Fruit fly (Drosophila melanogaster) whole organism, embryonic: ENCODE measurements around the gene Pcif1.

Experiments
- Abd-B ChIP-seq: fragments of 200-800 bp; sonication (Bioruptor generic); optimal IDR thresholded peaks from 2 replicates; lab custom pipeline; 2018; ENCODE audit warnings: missing biosample characterization, mild to moderate bottlenecking, missing genetic modification characterization, moderate library complexity
- CG11695 ChIP-seq: fragments of 200-800 bp; sonication (Bioruptor generic); IDR thresholded peaks from 3 replicates; pipeline ENCODE4 v1.3.6; 2022; ENCODE audit warnings: missing biosample characterization, missing genetic modification characterization
- CG12071 ChIP-seq: fragments of 200-800 bp; sonication (Bioruptor generic); optimal IDR thresholded peaks from 3 replicates; lab custom pipeline; 2018; ENCODE audit warnings: missing biosample characterization, mild to moderate bottlenecking, missing genetic modification characterization
- CG1647 ChIP-seq: fragments of 200-800 bp; sonication (Bioruptor generic); optimal IDR thresholded peaks from 3 replicates; lab custom pipeline; 2016; ENCODE audit warnings: missing biosample characterization, missing genetic modification characterization
- CG16779 ChIP-seq: fragments of 200-800 bp; sonication (Bioruptor generic); IDR thresholded peaks from 2 replicates; pipeline ENCODE4 v1.3.6; 2022; ENCODE audit warnings: missing biosample characterization, missing genetic modification characterization
- CG17361 ChIP-seq: fragments of 200-800 bp; sonication (Bioruptor generic); IDR thresholded peaks from 3 replicates; pipeline ENCODE4 v1.3.6; 2022; ENCODE audit warnings: missing biosample characterization, missing genetic modification characterization
- CG17802 ChIP-seq: fragments of 200-800 bp; sonication (Bioruptor generic); optimal IDR thresholded peaks from 2 replicates; lab custom pipeline; 2018; ENCODE audit warnings: missing biosample characterization, mild to moderate bottlenecking, missing genetic modification characterization, moderate library complexity
- CG2129 ChIP-seq: fragments of 200-800 bp; sonication (Bioruptor generic); IDR thresholded peaks from 2 replicates; pipeline ENCODE4 v1.3.6; 2022; ENCODE audit warnings: missing biosample characterization, missing genetic modification characterization; ENCODE audit not compliant: partially characterized antibody
- CG2202 ChIP-seq: fragments of 200-800 bp; sonication (Bioruptor generic); optimal IDR thresholded peaks from 2 replicates; lab custom pipeline; 2018; ENCODE audit warnings: missing biosample characterization, mild to moderate bottlenecking, missing genetic modification characterization
- CG2712 ChIP-seq: fragments of 200-800 bp; optimal IDR thresholded peaks from 3 replicates; lab custom pipeline; 2019; ENCODE audit warnings: missing biosample characterization, mild to moderate bottlenecking, missing genetic modification characterization, moderate library complexity
- CG4730 ChIP-seq: fragments of 200-800 bp; sonication (Bioruptor generic); IDR thresholded peaks from 2 replicates; pipeline ENCODE4 v1.3.6; 2022; ENCODE audit warnings: missing biosample characterization, missing genetic modification characterization
- CG6175 ChIP-seq: fragments of 200-800 bp; sonication (Bioruptor generic); IDR thresholded peaks from 3 replicates; pipeline ENCODE4 v1.3.6; 2022; ENCODE audit warnings: missing biosample characterization, missing genetic modification characterization
- CG7271 ChIP-seq: fragments of 200-800 bp; sonication (Bioruptor generic); optimal IDR thresholded peaks from 2 replicates; lab custom pipeline; 2018; ENCODE audit warnings: missing biosample characterization, mild to moderate bottlenecking, missing genetic modification characterization, moderate library complexity
- CG7745 ChIP-seq: fragments of 200-800 bp; sonication (Bioruptor generic); optimal IDR thresholded peaks from 2 replicates; lab custom pipeline; 2018; ENCODE audit warnings: missing biosample characterization, mild to moderate bottlenecking, missing genetic modification characterization, moderate library complexity
- CG7928 ChIP-seq: fragments of 200-800 bp; sonication (Bioruptor generic); optimal IDR thresholded peaks from 2 replicates; lab custom pipeline; 2017; ENCODE audit warnings: missing biosample characterization, mild to moderate bottlenecking, missing genetic modification characterization
- CG9876 ChIP-seq: fragments of 200-800 bp; sonication (Bioruptor generic); optimal IDR thresholded peaks from 2 replicates; lab custom pipeline; 2016; ENCODE audit warnings: missing biosample characterization, missing genetic modification characterization
- CHES-1-like ChIP-seq: fragments of 200-800 bp; sonication (Bioruptor generic); optimal IDR thresholded peaks from 2 replicates; lab custom pipeline; 2016; ENCODE audit warnings: missing biosample characterization, missing genetic modification characterization
- D ChIP-seq, 2 experiments: fragments of 200-800 bp in 1 of 2; fragments of >200 bp in 1 of 2; sonication (Bioruptor generic) in 1 of 2; optimal IDR thresholded peaks; 2 replicates in 1 of 2; 3 replicates in 1 of 2; lab custom pipeline; 2017; ENCODE audit warnings: mild to moderate bottlenecking in 1 of 2, missing biosample characterization in 1 of 2, missing genetic modification characterization in 1 of 2, missing genetic modification reagents in 1 of 2
- Drgx ChIP-seq: fragments of 200-800 bp; sonication (Bioruptor generic); IDR thresholded peaks from 2 replicates; pipeline ENCODE4 v1.3.6; 2022; ENCODE audit warnings: missing biosample characterization, missing genetic modification characterization
- H15 ChIP-seq: fragments of 200-800 bp; sonication (Bioruptor generic); IDR thresholded peaks from 3 replicates; pipeline ENCODE4 v1.3.6; 2022; ENCODE audit warnings: missing biosample characterization, missing genetic modification characterization
- Lhr ChIP-seq: fragments of 200-800 bp; sonication (Bioruptor generic); optimal IDR thresholded peaks from 3 replicates; lab custom pipeline; 2017; ENCODE audit warnings: mild to moderate bottlenecking, missing biosample characterization, missing genetic modification reagents, missing genetic modification characterization
- MTF-1 ChIP-seq: fragments of 200-800 bp; sonication (Bioruptor generic); optimal IDR thresholded peaks from 2 replicates; lab custom pipeline; 2018; ENCODE audit warnings: missing biosample characterization, mild to moderate bottlenecking, missing genetic modification characterization, borderline replicate concordance
- Pdp1 ChIP-seq, 2 experiments: fragments of 200-800 bp; sonication (Bioruptor generic); optimal IDR thresholded peaks; 3 replicates each; lab custom pipeline; 2016; ENCODE audit warnings: missing biosample characterization in 2 of 2, missing genetic modification characterization in 2 of 2, mild to moderate bottlenecking in 1 of 2, moderate library complexity in 1 of 2
- Sox102F ChIP-seq: fragments of 200-800 bp; sonication (Bioruptor generic); optimal IDR thresholded peaks from 2 replicates; lab custom pipeline; 2018; ENCODE audit warnings: missing biosample characterization, mild to moderate bottlenecking, missing genetic modification characterization, moderate library complexity
- Trl ChIP-seq, 3 experiments: fragments of >200 bp in 2 of 3; fragments of 200-800 bp in 1 of 3; sonication (Bioruptor generic) in 1 of 3; optimal IDR thresholded peaks; 2 replicates in 1 of 3; 3 replicates in 2 of 3; lab custom pipeline; 2016 to 2017; ENCODE audit warnings: missing biosample characterization in 1 of 3, missing genetic modification characterization in 1 of 3
- ase ChIP-seq: fragments of 200-800 bp; sonication (Bioruptor generic); IDR thresholded peaks from 3 replicates; pipeline ENCODE4 v1.3.6; 2022; ENCODE audit warnings: missing biosample characterization, missing genetic modification characterization
- ato ChIP-seq: fragments of 200-800 bp; sonication (Bioruptor generic); IDR thresholded peaks from 2 replicates; pipeline ENCODE4 v1.3.6; 2022; ENCODE audit warnings: missing biosample characterization, missing genetic modification characterization; ENCODE audit not compliant: partially characterized antibody
- bbx ChIP-seq: fragments of 200-800 bp; sonication (Bioruptor generic); IDR thresholded peaks from 2 replicates; pipeline ENCODE4 v1.3.6; 2022; ENCODE audit warnings: missing biosample characterization, missing genetic modification characterization; ENCODE audit not compliant: partially characterized antibody
- cato ChIP-seq: fragments of 200-800 bp; sonication (Bioruptor generic); optimal IDR thresholded peaks from 2 replicates; lab custom pipeline; 2016; ENCODE audit warnings: missing biosample characterization, missing genetic modification characterization, borderline replicate concordance
- caup ChIP-seq: fragments of 200-800 bp; sonication (Bioruptor generic); optimal IDR thresholded peaks from 3 replicates; lab custom pipeline; 2017; ENCODE audit warnings: missing biosample characterization, mild to moderate bottlenecking, missing genetic modification characterization, moderate library complexity; ENCODE audit not compliant: severe bottlenecking
- esg ChIP-seq: fragments of 200-800 bp; sonication (Bioruptor generic); conservative IDR thresholded peaks from 2 replicates; pipeline ENCODE4 v1.3.6; 2022; ENCODE audit warnings: missing biosample characterization, missing genetic modification characterization
- fd64A ChIP-seq: fragments of 200-800 bp; sonication (Bioruptor generic); optimal IDR thresholded peaks from 3 replicates; lab custom pipeline; 2018; ENCODE audit warnings: missing biosample characterization, mild to moderate bottlenecking, missing genetic modification characterization
- fd96Cb ChIP-seq: fragments of 200-800 bp; sonication (Bioruptor generic); optimal IDR thresholded peaks from 2 replicates; lab custom pipeline; 2018; ENCODE audit warnings: missing biosample characterization, mild to moderate bottlenecking, missing genetic modification characterization, moderate library complexity
- gsb-n ChIP-seq: fragments of 200-800 bp; sonication (Bioruptor generic); optimal IDR thresholded peaks from 3 replicates; lab custom pipeline; 2018; ENCODE audit warnings: missing biosample characterization, mild to moderate bottlenecking, missing genetic modification characterization
- hth ChIP-seq: fragments of >200 bp; optimal IDR thresholded peaks from 2 replicates; lab custom pipeline; 2017; ENCODE audit warnings: inconsistent platforms
- lola ChIP-seq, 3 experiments: fragments of >200 bp in 2 of 3; fragments of 200-800 bp in 1 of 3; sonication (Bioruptor generic) in 1 of 3; optimal IDR thresholded peaks; 2 replicates each; lab custom pipeline; 2017 to 2019; ENCODE audit warnings: missing biosample characterization in 3 of 3, missing genetic modification characterization in 3 of 3, mild to moderate bottlenecking in 1 of 3, moderate library complexity in 1 of 3
- nmo ChIP-seq: fragments of 200-800 bp; sonication (Bioruptor generic); optimal IDR thresholded peaks from 2 replicates; lab custom pipeline; 2018; ENCODE audit warnings: missing biosample characterization, mild to moderate bottlenecking, missing genetic modification characterization, moderate library complexity
- nom ChIP-seq: fragments of 200-800 bp; sonication (Bioruptor generic); optimal IDR thresholded peaks from 2 replicates; lab custom pipeline; 2017; ENCODE audit warnings: missing biosample characterization, missing genetic modification characterization, mild to moderate bottlenecking, moderate library complexity, missing genetic modification reagents
- phol ChIP-seq: fragments of 200-800 bp; sonication (Bioruptor generic); optimal IDR thresholded peaks from 3 replicates; lab custom pipeline; 2018; ENCODE audit warnings: missing biosample characterization, mild to moderate bottlenecking, missing genetic modification characterization, moderate library complexity
- pros ChIP-seq: fragments of 200-800 bp; sonication (Bioruptor generic); optimal IDR thresholded peaks from 3 replicates; lab custom pipeline; 2019; ENCODE audit warnings: missing biosample characterization, mild to moderate bottlenecking, missing genetic modification characterization, moderate library complexity
- ranshi ChIP-seq: fragments of 200-800 bp; sonication (Bioruptor generic); IDR thresholded peaks from 2 replicates; pipeline ENCODE4 v1.3.6; 2022; ENCODE audit warnings: missing biosample characterization, missing genetic modification characterization
- slou ChIP-seq: fragments of 200-800 bp; sonication (Bioruptor generic); optimal IDR thresholded peaks from 3 replicates; lab custom pipeline; 2016; ENCODE audit warnings: missing biosample characterization, missing genetic modification characterization
- sob ChIP-seq: fragments of 200-800 bp; sonication (Bioruptor generic); IDR thresholded peaks from 2 replicates; pipeline ENCODE4 v1.3.6; 2022; ENCODE audit warnings: missing biosample characterization, missing genetic modification characterization
- tgo ChIP-seq: fragments of 200-800 bp; sonication (Bioruptor generic); IDR thresholded peaks from 3 replicates; pipeline ENCODE4 v1.3.6; 2022; ENCODE audit warnings: missing biosample characterization, missing genetic modification characterization
- toy ChIP-seq: fragments of 200-800 bp; sonication (Bioruptor generic); IDR thresholded peaks from 2 replicates; pipeline ENCODE4 v1.3.6; 2022; ENCODE audit warnings: missing biosample characterization, missing genetic modification characterization
- unpg ChIP-seq: fragments of 200-800 bp; sonication (Bioruptor generic); optimal IDR thresholded peaks from 3 replicates; lab custom pipeline; 2018; ENCODE audit warnings: missing biosample characterization, mild to moderate bottlenecking, missing genetic modification characterization, moderate library complexity
- zfh1 ChIP-seq: fragments of 200-800 bp; sonication (Bioruptor generic); IDR thresholded peaks from 3 replicates; pipeline ENCODE4 v1.3.6; 2022; ENCODE audit warnings: missing biosample characterization, missing genetic modification characterization

Pcif1 gene

DNA sequence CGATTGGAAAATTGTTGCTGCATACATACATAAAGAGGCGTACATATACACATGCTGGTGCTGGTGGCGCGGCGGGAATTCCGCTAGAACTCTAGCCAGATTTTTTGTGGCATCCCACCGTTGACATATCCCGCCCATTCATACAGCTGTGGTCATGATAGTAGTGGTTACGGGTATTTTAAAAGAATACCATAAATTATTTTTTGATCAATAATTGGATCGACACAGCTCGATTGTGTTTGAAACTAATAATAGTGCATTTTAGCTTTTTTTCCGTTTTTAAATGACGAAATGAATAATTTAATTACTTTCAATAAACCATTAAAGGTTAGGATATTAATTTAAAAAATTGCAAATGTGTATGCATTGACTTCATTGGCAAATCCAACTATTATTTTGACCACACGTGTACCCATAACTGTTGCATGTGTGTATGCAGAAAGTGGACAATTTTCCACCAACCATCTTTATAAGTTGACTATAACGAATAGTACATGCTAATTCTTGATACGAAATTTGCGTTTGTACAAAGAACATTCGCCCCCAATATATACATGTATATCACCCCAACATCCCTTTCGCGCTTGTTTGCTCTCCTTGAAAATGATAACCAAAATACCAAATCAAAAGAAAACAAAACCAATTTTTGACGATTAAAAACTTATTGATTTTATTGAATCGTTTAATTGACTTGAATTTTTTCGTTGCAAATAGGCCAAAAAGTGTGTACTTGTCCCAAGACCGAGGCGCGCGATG, 13.9 kb downstream of the Pcif1 start (continued):
- peak; percentile 46 for TF ChIP-seq fd64A (GFP tag; lab: Kevin White, UChicago)
- peak; percentile 57; the same call in 1 of the 2 replicates for TF ChIP-seq CG4730 (GFP tag; lab: Robert Waterston, UW)
- TF ChIP-seq phol: no peak
- TF ChIP-seq sob: peak; percentile 59
- TF ChIP-seq Trl (optimal IDR thresholded peaks at IDR 0.05; lab: Kevin White, UChicago): no peak
- TF ChIP-seq Trl (GFP tag; optimal IDR thresholded peaks at IDR 0.05; lab: Kevin White, UChicago): peak; percentile 66
- no peak for TF ChIP-seq pros (GFP tag; lab: Kevin White, UChicago)
- peak; percentile 46 for TF ChIP-seq CG17802 (tag; lab: Kevin White, UChicago)
- TF ChIP-seq toy: no peak
- TF ChIP-seq CG11695 (GFP tag; lab: Robert Waterston, UW): peak; percentile 89
- no peak for TF ChIP-seq ato
- TF ChIP-seq CG12071 (GFP tag; lab: Kevin White, UChicago): peak; percentile 85
- peak; percentile 76 for TF ChIP-seq tgo (GFP tag; lab: Robert Waterston, UW)
- no peak for TF ChIP-seq D (optimal IDR thresholded peaks at IDR 0.05; lab: Kevin White, UChicago)
- TF ChIP-seq D (GFP tag; optimal IDR thresholded peaks at IDR 0.05; lab: Kevin White, UChicago): peak; percentile 56
- TF ChIP-seq MTF-1 (GFP tag; lab: Kevin White, UChicago): peak; percentile 57
- peak; percentile 48 for TF ChIP-seq CG2202 (tag; lab: Kevin White, UChicago)
- TF ChIP-seq ase (GFP tag; lab: Robert Waterston, UW): peak; percentile 81; the same call in 2 of the 3 replicates
- peak; percentile 84 for TF ChIP-seq caup (GFP tag; lab: Kevin White, UChicago)
- peak; percentile 80 for TF ChIP-seq nmo
- peak; percentile 47 for TF ChIP-seq Lhr (GFP tag; lab: Kevin White, UChicago)
- peak; percentile 63; the same call in 1 of the 2 replicates for TF ChIP-seq CG16779
- peak; percentile 84 for TF ChIP-seq CG2712 (tag; lab: Kevin White, UChicago)
- peak; percentile 87 for TF ChIP-seq Drgx (GFP tag; lab: Robert Waterston, UW)
- TF ChIP-seq ranshi (GFP tag; lab: Robert Waterston, UW): peak; percentile 81
- TF ChIP-seq slou (GFP tag; lab: Kevin White, UChicago): no peak
- peak in 1 of 3 experiments; percentile 63 for TF ChIP-seq lola (GFP tag; optimal IDR thresholded peaks at IDR 0.05; lab: Kevin White, UChicago)
- TF ChIP-seq esg (GFP tag; lab: Robert Waterston, UW): peak; percentile 71
- peak; percentile 51 for TF ChIP-seq CG7928 (GFP tag; lab: Kevin White, UChicago)
- peak; percentile 46 for TF ChIP-seq CG1647 (GFP tag; lab: Kevin White, UChicago)
- peak; percentile 8 for TF ChIP-seq CG9876 (GFP tag; lab: Kevin White, UChicago)
- TF ChIP-seq CG17361 (GFP tag; lab: Robert Waterston, UW): peak; percentile 68
- no peak for TF ChIP-seq bbx (GFP tag; lab: Robert Waterston, UW)
- no peak for TF ChIP-seq CG7745 (tag; lab: Kevin White, UChicago)
- no peak for TF ChIP-seq CG2129 (GFP tag; lab: Robert Waterston, UW)
- TF ChIP-seq zfh1 (GFP tag; lab: Robert Waterston, UW): peak; percentile 79
- peak; percentile 75 to 78 for TF ChIP-seq Pdp1 (GFP tag; optimal IDR thresholded peaks at IDR 0.05; lab: Kevin White, UChicago)
- TF ChIP-seq CHES-1-like (GFP tag; lab: Kevin White, UChicago): peak; percentile 73
- TF ChIP-seq CG7271 (tag; lab: Kevin White, UChicago): no peak
- TF ChIP-seq CG6175: no peak; the same call in 2 of the 3 replicates
- peak; percentile 51 for TF ChIP-seq Abd-B (GFP tag; lab: Kevin White, UChicago)
- peak; percentile 77 for TF ChIP-seq gsb-n
- TF ChIP-seq nom (GFP tag; lab: Kevin White, UChicago): peak; percentile 5
- peak; percentile 44 for TF ChIP-seq cato (GFP tag; lab: Kevin White, UChicago)
- TF ChIP-seq Sox102F (GFP tag; lab: Kevin White, UChicago): peak; percentile 84
- TF ChIP-seq hth: no peak
- TF ChIP-seq unpg (GFP tag; lab: Kevin White, UChicago): peak; percentile 85
- TF ChIP-seq H15 (GFP tag; lab: Robert Waterston, UW): peak; percentile 69
- peak; percentile 73 for TF ChIP-seq fd96Cb
